Fruit fly (Drosophila melanogaster): ENCODE measurements around the gene CG44836.

- no peak for TF ChIP-seq psq (optimal IDR thresholded peaks at IDR 0.05)
- TF ChIP-seq pan (optimal IDR thresholded peaks at IDR 0.05): no peak
- no peak for TF ChIP-seq CG8478 (optimal IDR thresholded peaks at IDR 0.05)
These were observed 5.6 kb downstream of the CG44836 start, which contains the start of gene Gagr for dm6 chr3L:16394506-16394905.
